Fruit fly (Drosophila melanogaster) whole organism, prepupa: ENCODE data around the gene CG31301.
A peak's percentile ranks its signal among the peaks of the same experiment; 100 is the strongest.

Source experiments
- Blimp-1 ChIP-seq: fragments of 200-800 bp; sonication (Bioruptor generic); optimal IDR thresholded peaks from 3 replicates; lab custom pipeline; 2017; ENCODE audit warnings: missing biosample characterization, missing genetic modification characterization, mild to moderate bottlenecking, moderate library complexity, missing genetic modification reagents
- CG10631 ChIP-seq: fragments of 200-800 bp; sonication (Bioruptor generic); optimal IDR thresholded peaks from 2 replicates; lab custom pipeline; 2016; ENCODE audit warnings: missing biosample characterization, missing genetic modification characterization
- CG10669 ChIP-seq: fragments of 200-800 bp; sonication (Bioruptor generic); optimal IDR thresholded peaks from 3 replicates; lab custom pipeline; 2018; ENCODE audit warnings: missing biosample characterization, mild to moderate bottlenecking, missing genetic modification characterization, moderate library complexity
- CG11294 ChIP-seq: fragments of 200-800 bp; sonication (Bioruptor generic); IDR thresholded peaks from 2 replicates; pipeline ENCODE4 v1.3.6; 2022; ENCODE audit warnings: missing biosample characterization, missing genetic modification characterization
- CG11762 ChIP-seq: fragments of 200-800 bp; sonication (Bioruptor generic); optimal IDR thresholded peaks from 3 replicates; lab custom pipeline; 2016; ENCODE audit warnings: missing biosample characterization, missing genetic modification characterization; ENCODE audit not compliant: insufficient read depth
- CG11902 ChIP-seq: fragments of 200-800 bp; sonication (Bioruptor generic); optimal IDR thresholded peaks from 3 replicates; lab custom pipeline; 2016; ENCODE audit warnings: missing biosample characterization, missing genetic modification characterization
- CG15336 ChIP-seq: fragments of 200-800 bp; sonication (Bioruptor generic); IDR thresholded peaks from 2 replicates; pipeline ENCODE4 v1.3.6; 2022; ENCODE audit warnings: missing biosample characterization, missing genetic modification characterization
- CG1621 ChIP-seq: fragments of 200-800 bp; sonication (Bioruptor generic); optimal IDR thresholded peaks from 3 replicates; lab custom pipeline; 2018; ENCODE audit warnings: missing biosample characterization, mild to moderate bottlenecking, missing genetic modification characterization
- CG34406 ChIP-seq: fragments of 200-800 bp; sonication (Bioruptor generic); optimal IDR thresholded peaks from 3 replicates; lab custom pipeline; 2016; ENCODE audit warnings: missing biosample characterization, missing genetic modification characterization
- CG4318 ChIP-seq: fragments of 200-800 bp; sonication (Bioruptor generic); optimal IDR thresholded peaks from 3 replicates; lab custom pipeline; 2017; ENCODE audit warnings: missing biosample characterization, mild to moderate bottlenecking, missing genetic modification characterization
- CG6163 ChIP-seq: fragments of 200-800 bp; sonication (Bioruptor generic); IDR thresholded peaks from 3 replicates; pipeline ENCODE4 v1.3.6; 2022; ENCODE audit warnings: missing biosample characterization, missing genetic modification characterization
- CG6276 ChIP-seq: fragments of 200-800 bp; sonication (Bioruptor generic); optimal IDR thresholded peaks from 2 replicates; lab custom pipeline; 2017; ENCODE audit warnings: missing biosample characterization, mild to moderate bottlenecking, missing genetic modification characterization
- CG6792 ChIP-seq: fragments of 200-800 bp; sonication (Bioruptor generic); optimal IDR thresholded peaks from 3 replicates; lab custom pipeline; 2016; ENCODE audit warnings: missing biosample characterization, missing genetic modification characterization
- CG6854 ChIP-seq: fragments of 200-800 bp; sonication (Bioruptor generic); optimal IDR thresholded peaks from 2 replicates; lab custom pipeline; 2017; ENCODE audit warnings: missing biosample characterization, mild to moderate bottlenecking, missing genetic modification characterization
- CG7368 ChIP-seq: fragments of 200-800 bp; sonication (Bioruptor generic); optimal IDR thresholded peaks from 3 replicates; lab custom pipeline; 2016; ENCODE audit warnings: missing biosample characterization, missing genetic modification characterization
- CG8119 ChIP-seq: fragments of 200-800 bp; sonication (Bioruptor generic); IDR thresholded peaks from 3 replicates; pipeline ENCODE4 v1.3.6; 2022; ENCODE audit warnings: missing biosample characterization, missing genetic modification characterization
- CG8319 ChIP-seq: fragments of 200-800 bp; sonication (Bioruptor generic); optimal IDR thresholded peaks from 3 replicates; lab custom pipeline; 2016; ENCODE audit warnings: missing biosample characterization, missing genetic modification characterization
- CG8632 ChIP-seq: fragments of 200-800 bp; sonication (Bioruptor generic); optimal IDR thresholded peaks from 3 replicates; lab custom pipeline; 2016; ENCODE audit warnings: missing biosample characterization, missing genetic modification characterization
- CG9139 ChIP-seq: fragments of 200-800 bp; sonication (Bioruptor generic); optimal IDR thresholded peaks from 3 replicates; lab custom pipeline; 2017; ENCODE audit warnings: missing biosample characterization, mild to moderate bottlenecking, missing genetic modification characterization
- Eip75B ChIP-seq: fragments of 200-800 bp; sonication (Bioruptor generic); optimal IDR thresholded peaks from 3 replicates; lab custom pipeline; 2016; ENCODE audit warnings: missing biosample characterization, missing genetic modification characterization
- Eip78C ChIP-seq: fragments of 200-800 bp; sonication (Bioruptor generic); peaks from one replicate; lab custom pipeline; 2016; ENCODE audit warnings: missing biosample characterization, missing genetic modification characterization
- Eip93F ChIP-seq: fragments of 200-800 bp; sonication (Bioruptor generic); optimal IDR thresholded peaks from 2 replicates; lab custom pipeline; 2016; ENCODE audit warnings: missing biosample characterization, mild to moderate bottlenecking, missing genetic modification characterization
- Ets21C ChIP-seq: fragments of 200-800 bp; sonication (Bioruptor generic); optimal IDR thresholded peaks from 3 replicates; lab custom pipeline; 2016; ENCODE audit warnings: missing biosample characterization, missing genetic modification characterization
- Ets96B ChIP-seq: fragments of 200-800 bp; optimal IDR thresholded peaks from 2 replicates; lab custom pipeline; 2019; ENCODE audit warnings: missing biosample characterization, mild to moderate bottlenecking, missing genetic modification characterization, moderate library complexity
- Hr38 ChIP-seq: sonication (Bioruptor generic); optimal IDR thresholded peaks from 2 replicates; lab custom pipeline; 2016; ENCODE audit warnings: missing biosample characterization, missing genetic modification characterization
- Hr39 ChIP-seq: fragments of 200-800 bp; sonication (Bioruptor generic); optimal IDR thresholded peaks from 2 replicates; lab custom pipeline; 2016; ENCODE audit warnings: missing biosample characterization, missing genetic modification characterization
- Hr4 ChIP-seq: fragments of 200-800 bp; sonication (Bioruptor generic); optimal IDR thresholded peaks from 3 replicates; lab custom pipeline; 2016; ENCODE audit warnings: missing biosample characterization, missing genetic modification characterization
- Lpt ChIP-seq: fragments of 200-800 bp; sonication (Bioruptor generic); optimal IDR thresholded peaks from 3 replicates; lab custom pipeline; 2016; ENCODE audit warnings: missing biosample characterization, missing genetic modification characterization
- OdsH ChIP-seq: fragments of 200-800 bp; sonication (Bioruptor generic); optimal IDR thresholded peaks from 3 replicates; lab custom pipeline; 2016; ENCODE audit warnings: missing biosample characterization, missing genetic modification characterization
- Smox ChIP-seq: fragments of 200-800 bp; sonication (Bioruptor generic); optimal IDR thresholded peaks from 3 replicates; lab custom pipeline; 2016; ENCODE audit warnings: missing biosample characterization, missing genetic modification characterization
- Sox102F ChIP-seq: fragments of 200-800 bp; sonication (Bioruptor generic); optimal IDR thresholded peaks from 2 replicates; lab custom pipeline; 2016; ENCODE audit warnings: missing biosample characterization, mild to moderate bottlenecking, missing genetic modification characterization
- Sox14 ChIP-seq: fragments of 200-800 bp; sonication (Bioruptor generic); optimal IDR thresholded peaks from 3 replicates; lab custom pipeline; 2016; ENCODE audit warnings: missing biosample characterization, missing genetic modification characterization
- Sox15 ChIP-seq: fragments of 200-800 bp; sonication (Bioruptor generic); optimal IDR thresholded peaks from 3 replicates; lab custom pipeline; 2016; ENCODE audit warnings: missing biosample characterization, missing genetic modification characterization
- cyc ChIP-seq: fragments of 200-800 bp; sonication (Bioruptor generic); optimal IDR thresholded peaks from 3 replicates; lab custom pipeline; 2016; ENCODE audit warnings: missing biosample characterization, missing genetic modification characterization
- dac ChIP-seq: fragments of 200-800 bp; sonication (Bioruptor generic); optimal IDR thresholded peaks from 2 replicates; lab custom pipeline; 2017; ENCODE audit warnings: missing biosample characterization, mild to moderate bottlenecking, missing genetic modification characterization
- dsx ChIP-seq: fragments of 200-800 bp; optimal IDR thresholded peaks from 3 replicates; lab custom pipeline; 2019; ENCODE audit warnings: missing biosample characterization, mild to moderate bottlenecking, missing genetic modification characterization, moderate library complexity; ENCODE audit not compliant: poor library complexity, severe bottlenecking
- eg ChIP-seq: fragments of 200-800 bp; sonication (Bioruptor generic); IDR thresholded peaks from 3 replicates; pipeline ENCODE4 v1.3.6; 2022; ENCODE audit warnings: missing biosample characterization, missing genetic modification characterization
- fd59A ChIP-seq: fragments of 200-800 bp; sonication (Bioruptor generic); optimal IDR thresholded peaks from 2 replicates; lab custom pipeline; 2017; ENCODE audit warnings: missing biosample characterization, mild to moderate bottlenecking, missing genetic modification characterization, missing genetic modification reagents
- fd85E ChIP-seq: fragments of 200-800 bp; sonication (Bioruptor generic); optimal IDR thresholded peaks from 3 replicates; lab custom pipeline; 2016; ENCODE audit warnings: missing biosample characterization, missing genetic modification characterization
- lz ChIP-seq: fragments of 200-800 bp; sonication (Bioruptor generic); optimal IDR thresholded peaks from 3 replicates; lab custom pipeline; 2016; ENCODE audit warnings: missing biosample characterization, missing genetic modification characterization
- net ChIP-seq: fragments of 200-800 bp; sonication (Bioruptor generic); optimal IDR thresholded peaks from 3 replicates; lab custom pipeline; 2016; ENCODE audit warnings: missing biosample characterization, missing genetic modification characterization
- pdm3 ChIP-seq: fragments of 200-800 bp; sonication (Bioruptor generic); optimal IDR thresholded peaks from 3 replicates; lab custom pipeline; 2016; ENCODE audit warnings: missing biosample characterization, missing genetic modification characterization
- salr ChIP-seq, 2 experiments: fragments of 200-800 bp; sonication (Bioruptor generic); optimal IDR thresholded peaks; 3 replicates each; lab custom pipeline; 2016 to 2018; ENCODE audit warnings: missing biosample characterization in 2 of 2, missing genetic modification characterization in 2 of 2, mild to moderate bottlenecking in 1 of 2
- ss ChIP-seq, 2 experiments: fragments of 200-800 bp; sonication (Bioruptor generic); optimal IDR thresholded peaks; 2 replicates in 1 of 2; 3 replicates in 1 of 2; lab custom pipeline; 2017 to 2018; ENCODE audit warnings: mild to moderate bottlenecking in 2 of 2, missing biosample characterization in 2 of 2, missing genetic modification characterization in 2 of 2, moderate library complexity in 1 of 2
- svp ChIP-seq: fragments of 200-800 bp; sonication (Bioruptor generic); peaks from one replicate; lab custom pipeline; 2016; ENCODE audit warnings: missing biosample characterization, missing genetic modification characterization
- topi ChIP-seq: fragments of 200-800 bp; sonication (Bioruptor generic); optimal IDR thresholded peaks from 3 replicates; lab custom pipeline; 2016; ENCODE audit warnings: missing biosample characterization, missing genetic modification characterization
- vri ChIP-seq: fragments of 200-800 bp; sonication (Bioruptor generic); optimal IDR thresholded peaks from 3 replicates; lab custom pipeline; 2016; ENCODE audit warnings: missing biosample characterization, mild to moderate bottlenecking, missing genetic modification characterization

Gene CG31301

dm6 chr3R:15342432-15342925 lies 3.5 kb upstream of the CG31301 start (continued):
- TF ChIP-seq Eip75B (no peak), CG8632 (GFP tag; lab: Kevin White, UChicago) (no peak), vri (GFP tag; lab: Kevin White, UChicago) (no peak), cyc (GFP tag; lab: Kevin White, UChicago) (no peak), Lpt (GFP tag; lab: Kevin White, UChicago) (no peak), CG6276 (GFP tag; lab: Kevin White, UChicago) (no peak), Ets21C (GFP tag; lab: Kevin White, UChicago) (no peak), dac (GFP tag; lab: Kevin White, UChicago) (no peak), CG34406 (GFP tag; lab: Kevin White, UChicago) (no peak), OdsH (GFP tag; lab: Kevin White, UChicago) (no peak)

dm6 chr3R:15342926-15343685 lies 2.9 kb upstream of the CG31301 start, which contains the start of gene Nagk:
TSS of gene Nagk (minus strand) at chr3R:15343256.
- TF ChIP-seq CG10669 (GFP tag; lab: Kevin White, UChicago) (no peak), net (GFP tag; lab: Kevin White, UChicago) (peak; percentile 68), CG7368 (GFP tag; lab: Kevin White, UChicago) (peak; percentile 50), topi (GFP tag; lab: Kevin White, UChicago) (peak; percentile 82), fd59A (GFP tag; lab: Kevin White, UChicago) (peak; percentile 55), Sox14 (GFP tag; lab: Kevin White, UChicago) (peak; percentile 83), CG6854 (GFP tag; lab: Kevin White, UChicago) (peak; percentile 32), CG8119 (no peak), Hr4 (GFP tag; lab: Kevin White, UChicago) (no peak), Smox (no peak), Hr39 (peak; percentile 58), Eip93F (no peak), Hr38 (no peak), CG8319 (GFP tag; lab: Kevin White, UChicago) (peak; percentile 34), CG6163 (GFP tag; lab: Robert Waterston, UW) (peak; percentile 22; the same call in 1 of the 3 replicates), svp (GFP tag; lab: Kevin White, UChicago) (peak; percentile 92), fd85E (no peak), CG1621 (tag; lab: Kevin White, UChicago) (no peak), OdsH (GFP tag; lab: Kevin White, UChicago) (peak; percentile 69), cyc (GFP tag; lab: Kevin White, UChicago) (peak; percentile 67), Blimp-1 (GFP tag; lab: Kevin White, UChicago) (no peak), CG9139 (GFP tag; lab: Kevin White, UChicago) (no peak), eg (peak; percentile 24; the same call in 2 of the 3 replicates), Sox15 (GFP tag; lab: Kevin White, UChicago) (peak; percentile 40), ss (GFP tag; optimal IDR thresholded peaks at IDR 0.05; lab: Kevin White, UChicago) (no peak), Ets96B (tag; lab: Kevin White, UChicago) (peak; percentile 25), CG11902 (GFP tag; lab: Kevin White, UChicago) (peak; percentile 39), CG15336 (GFP tag; lab: Robert Waterston, UW) (no peak; the same call in 1 of the 2 replicates), CG11294 (GFP tag; lab: Robert Waterston, UW) (no peak; the same call in 1 of the 2 replicates), CG11762 (peak; percentile 46), Lpt (GFP tag; lab: Kevin White, UChicago) (peak; percentile 29), CG4318 (GFP tag; lab: Kevin White, UChicago) (no peak), pdm3 (no peak), Sox102F (GFP tag; lab: Kevin White, UChicago) (no peak), Eip75B (peak; percentile 72), CG6276 (GFP tag; lab: Kevin White, UChicago) (no peak), Eip78C (GFP tag; lab: Kevin White, UChicago) (peak; percentile 95), CG6792 (GFP tag; lab: Kevin White, UChicago) (peak; percentile 63), Ets21C (GFP tag; lab: Kevin White, UChicago) (peak; percentile 55), lz (GFP tag; lab: Kevin White, UChicago) (peak; percentile 81), vri (GFP tag; lab: Kevin White, UChicago) (no peak), salr (GFP tag; optimal IDR thresholded peaks at IDR 0.05; lab: Kevin White, UChicago) (no peak), CG34406 (GFP tag; lab: Kevin White, UChicago) (peak; percentile 64), dsx (GFP tag; lab: Kevin White, UChicago) (peak; percentile 4), CG10631 (GFP tag; lab: Kevin White, UChicago) (no peak)
